Worm (Caenorhabditis elegans): ENCODE measurements around the gene sdz-9.

The sdz-9 gene

ce11 chrII:2734266-2734665, 39.2 kb downstream of the sdz-9 start:
- TF ChIP-seq M03D4.4 (tag; optimal IDR thresholded peaks at IDR 0.05) (no peak), nhr-237 (tag; optimal IDR thresholded peaks at IDR 0.05) (no peak), mls-2 (tag; optimal IDR thresholded peaks at IDR 0.05) (no peak), elt-1 (tag; optimal IDR thresholded peaks at IDR 0.05; ENCODE audit: borderline replicate concordance, insufficient read depth) (no peak), nhr-12 (tag; optimal IDR thresholded peaks at IDR 0.05) (no peak), ces-1 (GFP tag; optimal IDR thresholded peaks at IDR 0.05) (no peak), mab-5 (tag; optimal IDR thresholded peaks at IDR 0.05) (no peak), sem-2 (GFP tag; optimal IDR thresholded peaks at IDR 0.05) (no peak), unc-62 (GFP tag; optimal IDR thresholded peaks at IDR 0.05) (no peak), nhr-2 (tag; optimal IDR thresholded peaks at IDR 0.05) (no peak), bed-3 (GFP tag; optimal IDR thresholded peaks at IDR 0.05) (no peak)

- TF ChIP-seq flh-1 (GFP tag; optimal IDR thresholded peaks at IDR 0.05), result no peak
- peak; percentile 28 for TF ChIP-seq ces-1 (GFP tag; optimal IDR thresholded peaks at IDR 0.05)
These were observed 42.8 kb downstream of the sdz-9 start for ce11 chrII:2730647-2731046.

- TF ChIP-seq unc-120 (tag; optimal IDR thresholded peaks at IDR 0.05; ENCODE audit: poor library complexity, severe bottlenecking), result peak; percentile 54
- TF ChIP-seq sptf-1 (tag; optimal IDR thresholded peaks at IDR 0.05), result no peak
- TF ChIP-seq hlh-1 (tag; optimal IDR thresholded peaks at IDR 0.05), result peak; percentile 37
- peak; percentile 63 for TF ChIP-seq unc-62 (GFP tag; optimal IDR thresholded peaks at IDR 0.05)
- TF ChIP-seq mep-1 (tag; optimal IDR thresholded peaks at IDR 0.05), result no peak
- TF ChIP-seq lsy-2 (tag; optimal IDR thresholded peaks at IDR 0.05), result no peak
These were observed 46.7 kb downstream of the sdz-9 start for ce11 chrII:2726774-2727173.

ce11 chrII:2725561-2725960, 47.9 kb downstream of the sdz-9 start, which contains the start of the genes T05A8.11 and nep-2:
T05A8.11 (minus strand) TSS chrII:2725661.
nep-2 (minus strand) TSS chrII:2725752.
- TF ChIP-seq nhr-76 (tag; optimal IDR thresholded peaks at IDR 0.05) (no peak), ham-2 (GFP tag; optimal IDR thresholded peaks at IDR 0.05) (no peak), mep-1 (tag; optimal IDR thresholded peaks at IDR 0.05) (no peak), sptf-1 (tag; optimal IDR thresholded peaks at IDR 0.05) (no peak), pha-4 (tag; optimal IDR thresholded peaks at IDR 0.05) (no peak), elt-1 (tag; optimal IDR thresholded peaks at IDR 0.05; ENCODE audit: borderline replicate concordance, insufficient read depth) (no peak), lin-32 (GFP tag; optimal IDR thresholded peaks at IDR 0.05) (no peak)

Data from whole organism, mixed stage, embryonic.